Worm (Caenorhabditis elegans) whole organism, L4 larva: ENCODE measurements around the gene F13H10.1.
A peak's percentile ranks its signal among the peaks of the same experiment; 100 is the strongest.

ENCODE experiments used
- D1046.2 ChIP-seq: fragments of 200-800 bp; sonication (Bioruptor generic); IDR thresholded peaks from 2 replicates; pipeline ENCODE4 v1.3.6; 2022; ENCODE audit warnings: missing genetic modification characterization, missing compliant biosample characterization
- F37D6.2 ChIP-seq: sonication (generic microtip); optimal IDR thresholded peaks from 2 replicates; lab custom pipeline; 2016; ENCODE audit warnings: mild to moderate bottlenecking, missing genetic modification characterization, missing compliant biosample characterization
- F49E8.2 ChIP-seq: sonication (generic microtip); optimal IDR thresholded peaks from 2 replicates; lab custom pipeline; 2016; ENCODE audit warnings: missing compliant biosample characterization, mild to moderate bottlenecking, missing genetic modification characterization, borderline replicate concordance
- T20F7.1 ChIP-seq: fragments of 200-800 bp; sonication (Bioruptor generic); optimal IDR thresholded peaks from 2 replicates; lab custom pipeline; 2018; ENCODE audit warnings: mild to moderate bottlenecking, missing genetic modification characterization, missing compliant biosample characterization
- Y105C5A.15 ChIP-seq: fragments of 200-800 bp; sonication (Bioruptor generic); IDR thresholded peaks from 2 replicates; pipeline ENCODE4 v1.3.6; 2022; ENCODE audit warnings: missing genetic modification characterization, missing compliant biosample characterization
- Y48G9A.11 ChIP-seq: fragments of 200-800 bp; sonication (Bioruptor generic); IDR thresholded peaks from 2 replicates; pipeline ENCODE4 v1.3.6; 2022; ENCODE audit warnings: missing genetic modification reagents, missing genetic modification characterization, missing compliant biosample characterization
- ZK337.2 ChIP-seq: fragments of 200-800 bp; sonication (Bioruptor generic); IDR thresholded peaks from 2 replicates; pipeline ENCODE4 v1.3.6; 2022; ENCODE audit warnings: missing genetic modification reagents, missing genetic modification characterization, missing compliant biosample characterization
- ZK546.5 ChIP-seq, 2 experiments: sonication (generic microtip); optimal IDR thresholded peaks; 2 replicates each; lab custom pipeline; 2017; ENCODE audit warnings: missing biosample characterization in 2 of 2, missing genetic modification characterization in 2 of 2
- aha-1 ChIP-seq: fragments of 150-350 bp; peaks from one replicate; lab custom pipeline; 2014; ENCODE audit warnings: missing biosample characterization, missing genetic modification characterization
- attf-4 ChIP-seq: sonication (generic microtip); optimal IDR thresholded peaks from 3 replicates; lab custom pipeline; 2017; ENCODE audit warnings: missing biosample characterization, missing genetic modification characterization
- ceh-28 ChIP-seq: fragments of 150-350 bp; optimal IDR thresholded peaks from 2 replicates; lab custom pipeline; 2014; ENCODE audit warnings: missing biosample characterization, missing genetic modification reagents, missing genetic modification characterization
- ceh-32 ChIP-seq: sonication (generic microtip); optimal IDR thresholded peaks from 2 replicates; lab custom pipeline; 2016; ENCODE audit warnings: mild to moderate bottlenecking, missing genetic modification characterization, missing compliant biosample characterization; ENCODE audit not compliant: poor library complexity
- cey-2 ChIP-seq: sonication (generic microtip); optimal IDR thresholded peaks from 3 replicates; lab custom pipeline; 2017; ENCODE audit warnings: missing genetic modification characterization, mild to moderate bottlenecking, missing compliant biosample characterization, antibody characterized with exemption, borderline replicate concordance; ENCODE audit not compliant: insufficient read depth
- ctbp-1 ChIP-seq: fragments of 200-800 bp; sonication (Bioruptor generic); IDR thresholded peaks from 2 replicates; pipeline ENCODE4 v1.3.6; 2022; ENCODE audit warnings: missing genetic modification reagents, missing genetic modification characterization, missing compliant biosample characterization
- daf-16 ChIP-seq, 3 experiments: sonication (generic microtip); optimal IDR thresholded peaks; 2 replicates each; lab custom pipeline; 2016 to 2017; ENCODE audit warnings: missing genetic modification characterization in 3 of 3, missing genetic modification reagents in 3 of 3, mild to moderate bottlenecking in 2 of 3, missing compliant biosample characterization in 2 of 3, missing biosample characterization in 1 of 3, moderate library complexity in 1 of 3
- daf-19 ChIP-seq: fragments of 200-800 bp; sonication (Bioruptor generic); conservative IDR thresholded peaks from 2 replicates; pipeline ENCODE4 v1.3.6; 2022; ENCODE audit warnings: missing genetic modification characterization, missing compliant biosample characterization
- dve-1 ChIP-seq: sonication (generic microtip); optimal IDR thresholded peaks from 2 replicates; lab custom pipeline; 2017; ENCODE audit warnings: antibody characterized with exemption, mild to moderate bottlenecking, missing genetic modification characterization, missing compliant biosample characterization; ENCODE audit not compliant: insufficient read depth
- fkh-10 ChIP-seq: fragments of 150-350 bp; optimal IDR thresholded peaks from 2 replicates; lab custom pipeline; 2014; ENCODE audit warnings: missing biosample characterization, missing genetic modification reagents, missing genetic modification characterization
- hif-1 ChIP-seq, 2 experiments: sonication (generic microtip); optimal IDR thresholded peaks; 2 replicates each; lab custom pipeline; 2016 to 2017; ENCODE audit warnings: missing compliant biosample characterization in 2 of 2, missing genetic modification characterization in 2 of 2, missing genetic modification reagents in 2 of 2, missing genotype in 2 of 2, mild to moderate bottlenecking in 1 of 2
- hlh-11 ChIP-seq: fragments of 200-800 bp; sonication (Bioruptor generic); optimal IDR thresholded peaks from 2 replicates; lab custom pipeline; 2018; ENCODE audit warnings: mild to moderate bottlenecking, missing genetic modification characterization, missing compliant biosample characterization
- hlh-30 ChIP-seq: sonication (generic microtip); optimal IDR thresholded peaks from 2 replicates; lab custom pipeline; 2017; ENCODE audit warnings: antibody characterized with exemption, mild to moderate bottlenecking, missing genetic modification characterization, missing compliant biosample characterization; ENCODE audit not compliant: insufficient read depth
- jun-1 ChIP-seq: fragments of 150-350 bp; optimal IDR thresholded peaks from 2 replicates; lab custom pipeline; 2014; ENCODE audit warnings: missing biosample characterization, missing genetic modification reagents, missing genetic modification characterization
- lir-3 ChIP-seq: sonication (generic microtip); optimal IDR thresholded peaks from 2 replicates; lab custom pipeline; 2016; ENCODE audit warnings: mild to moderate bottlenecking, missing genetic modification characterization, missing compliant biosample characterization
- lsy-2 ChIP-seq, 2 experiments: fragments of 150-350 bp in 1 of 2; sonication (generic microtip) in 1 of 2; optimal IDR thresholded peaks; 2 replicates each; lab custom pipeline; 2014 to 2017; ENCODE audit warnings: missing biosample characterization in 2 of 2, missing genetic modification characterization in 2 of 2
- mep-1 ChIP-seq: fragments of 150-350 bp; sonication (generic microtip); optimal IDR thresholded peaks from 3 replicates; lab custom pipeline; 2014; ENCODE audit warnings: missing biosample characterization, missing genetic modification characterization
- mes-2 ChIP-seq: sonication (generic microtip); optimal IDR thresholded peaks from 2 replicates; lab custom pipeline; 2016; ENCODE audit warnings: missing genotype, mild to moderate bottlenecking, missing genetic modification characterization, missing compliant biosample characterization; ENCODE audit not compliant: poor library complexity, severe bottlenecking
- nhr-11 ChIP-seq: fragments of 150-350 bp; optimal IDR thresholded peaks from 2 replicates; lab custom pipeline; 2014; ENCODE audit warnings: missing biosample characterization, missing genetic modification characterization
- nhr-111 ChIP-seq: fragments of 200-800 bp; sonication (Bioruptor generic); optimal IDR thresholded peaks from 2 replicates; lab custom pipeline; 2018; ENCODE audit warnings: mild to moderate bottlenecking, missing genetic modification characterization, missing compliant biosample characterization
- nhr-28 ChIP-seq: fragments of 150-350 bp; optimal IDR thresholded peaks from 2 replicates; lab custom pipeline; 2014; ENCODE audit warnings: missing biosample characterization, missing genetic modification characterization
- nhr-77 ChIP-seq: fragments of 150-350 bp; optimal IDR thresholded peaks from 2 replicates; lab custom pipeline; 2014; ENCODE audit warnings: missing biosample characterization, missing genetic modification characterization
- php-3 ChIP-seq: fragments of 200-800 bp; sonication (Bioruptor generic); IDR thresholded peaks from 2 replicates; pipeline ENCODE4 v1.3.6; 2022; ENCODE audit warnings: missing genetic modification reagents, missing genetic modification characterization, missing compliant biosample characterization
- pqm-1 ChIP-seq: sonication (generic microtip); optimal IDR thresholded peaks from 2 replicates; lab custom pipeline; 2017; ENCODE audit warnings: missing biosample characterization, missing genetic modification characterization
- saeg-2 ChIP-seq: fragments of 200-800 bp; sonication (Bioruptor generic); IDR thresholded peaks from 2 replicates; pipeline ENCODE4 v1.3.6; 2022; ENCODE audit warnings: missing genetic modification reagents, missing genetic modification characterization, missing compliant biosample characterization
- sdz-12 ChIP-seq: fragments of 200-800 bp; sonication (Bioruptor generic); optimal IDR thresholded peaks from 2 replicates; lab custom pipeline; 2018; ENCODE audit warnings: mild to moderate bottlenecking, missing genetic modification characterization, missing compliant biosample characterization
- skn-1 ChIP-seq: fragments of 150-350 bp; optimal IDR thresholded peaks from 2 replicates; lab custom pipeline; 2014; ENCODE audit warnings: missing biosample characterization, missing genetic modification characterization
- snpc-1.2 ChIP-seq: fragments of 200-800 bp; sonication (Bioruptor generic); IDR thresholded peaks from 2 replicates; pipeline ENCODE4 v1.3.6; 2022; ENCODE audit warnings: missing genetic modification reagents, missing genetic modification characterization, missing compliant biosample characterization
- tra-1 ChIP-seq: fragments of 200-800 bp; sonication (Bioruptor generic); IDR thresholded peaks from 2 replicates; pipeline ENCODE4 v1.3.6; 2022; ENCODE audit warnings: missing genetic modification reagents, missing genetic modification characterization, missing compliant biosample characterization
- unc-39 ChIP-seq: sonication (generic microtip); optimal IDR thresholded peaks from 2 replicates; lab custom pipeline; 2017; ENCODE audit warnings: missing biosample characterization, missing genetic modification characterization
- unc-62 ChIP-seq, 3 experiments: fragments of 150-350 bp in 1 of 3; sonication (generic microtip); optimal IDR thresholded peaks in 2 of 3; peaks in 1 of 3; 1 replicate in 1 of 3; 2 replicates in 2 of 3; lab custom pipeline; 2014 to 2017; ENCODE audit warnings: missing biosample characterization in 3 of 3, missing genetic modification characterization in 3 of 3, missing genetic modification reagents in 3 of 3, missing genotype in 1 of 3
- vab-7 ChIP-seq: fragments of 200-800 bp; sonication (Bioruptor generic); IDR thresholded peaks from 2 replicates; pipeline ENCODE4 v1.3.6; 2022; ENCODE audit warnings: missing genetic modification reagents, missing genetic modification characterization, missing compliant biosample characterization
- zip-11 ChIP-seq: fragments of 200-800 bp; sonication (Bioruptor generic); IDR thresholded peaks from 2 replicates; pipeline ENCODE4 v1.3.6; 2022; ENCODE audit warnings: missing genetic modification characterization, missing compliant biosample characterization
- ztf-11 ChIP-seq: fragments of 150-350 bp; optimal IDR thresholded peaks from 2 replicates; lab custom pipeline; 2014; ENCODE audit warnings: missing biosample characterization, missing genetic modification characterization

The F13H10.1 gene

DNA sequence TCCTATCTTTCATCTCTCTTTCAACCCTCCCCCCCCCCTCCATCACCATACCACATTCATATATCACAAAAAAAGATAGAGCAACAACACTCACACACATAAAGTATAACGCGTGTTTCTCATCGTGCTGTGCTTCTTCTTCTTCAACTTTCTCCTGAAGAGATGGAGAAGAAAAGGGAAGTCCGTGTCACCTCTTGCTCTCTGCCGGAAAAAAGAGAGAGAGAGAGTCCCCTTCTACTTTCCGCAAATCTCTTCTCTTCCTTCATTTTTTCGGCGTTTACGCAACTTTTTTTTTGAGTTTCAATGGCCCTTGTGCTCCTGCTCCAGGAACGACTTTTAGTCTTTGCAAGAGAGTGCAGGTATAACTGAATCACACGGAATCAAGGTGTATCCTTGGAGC is 24.7 kb upstream of the F13H10.1 start:
- TF ChIP-seq Y105C5A.15 (GFP tag; lab: Robert Waterston, UW) (no peak), nhr-11 (tag; lab: Kevin White, UChicago) (no peak), ZK337.2 (no peak), hlh-30 (tag; lab: Kevin White, UChicago) (peak; percentile 45), mep-1 (tag; lab: Kevin White, UChicago) (peak; percentile 22), ceh-28 (tag; lab: Kevin White, UChicago) (no peak), jun-1 (tag; lab: Kevin White, UChicago) (no peak), attf-4 (no peak), lsy-2 (tag; optimal IDR thresholded peaks at IDR 0.05; lab: Kevin White, UChicago) (peak in 1 of 2 experiments; percentile 13), unc-62 (GFP tag; optimal IDR thresholded peaks at IDR 0.05 in 1 of 2; lab: Kevin White, UChicago) (peak in 1 of 2 experiments; percentile 94), unc-62 (tag; optimal IDR thresholded peaks at IDR 0.05; lab: Kevin White, UChicago) (no peak), F49E8.2 (tag; lab: Kevin White, UChicago) (no peak), fkh-10 (peak; percentile 46), skn-1 (tag; lab: Kevin White, UChicago) (no peak), pqm-1 (tag; lab: Kevin White, UChicago) (no peak), sdz-12 (GFP tag; lab: Kevin White, UChicago) (no peak), zip-11 (GFP tag; lab: Robert Waterston, UW) (no peak), tra-1 (GFP tag; lab: Robert Waterston, UW) (no peak), hif-1 (tag; optimal IDR thresholded peaks at IDR 0.05; lab: Kevin White, UChicago) (no peak), aha-1 (tag; lab: Kevin White, UChicago) (peak; percentile 25), nhr-111 (GFP tag; lab: Kevin White, UChicago) (no peak), cey-2 (tag; lab: Kevin White, UChicago) (no peak), nhr-28 (peak; percentile 2), hlh-11 (tag; lab: Kevin White, UChicago) (peak; percentile 46), mes-2 (peak; percentile 10), daf-16 (GFP tag; optimal IDR thresholded peaks at IDR 0.05; lab: Kevin White, UChicago) (no peak), daf-16 (tag; optimal IDR thresholded peaks at IDR 0.05; lab: Kevin White, UChicago) (no peak), daf-19 (no peak), unc-39 (tag; lab: Kevin White, UChicago) (no peak), ceh-32 (tag; lab: Kevin White, UChicago) (no peak), lir-3 (no peak), ctbp-1 (GFP tag; lab: Robert Waterston, UW) (peak; percentile 63; the same call in 1 of the 2 replicates), ZK546.5 (tag; optimal IDR thresholded peaks at IDR 0.05; lab: Kevin White, UChicago) (no peak), Y48G9A.11 (GFP tag; lab: Robert Waterston, UW) (no peak), nhr-77 (tag; lab: Kevin White, UChicago) (no peak), snpc-1.2 (GFP tag; lab: Robert Waterston, UW) (no peak)

DNA sequence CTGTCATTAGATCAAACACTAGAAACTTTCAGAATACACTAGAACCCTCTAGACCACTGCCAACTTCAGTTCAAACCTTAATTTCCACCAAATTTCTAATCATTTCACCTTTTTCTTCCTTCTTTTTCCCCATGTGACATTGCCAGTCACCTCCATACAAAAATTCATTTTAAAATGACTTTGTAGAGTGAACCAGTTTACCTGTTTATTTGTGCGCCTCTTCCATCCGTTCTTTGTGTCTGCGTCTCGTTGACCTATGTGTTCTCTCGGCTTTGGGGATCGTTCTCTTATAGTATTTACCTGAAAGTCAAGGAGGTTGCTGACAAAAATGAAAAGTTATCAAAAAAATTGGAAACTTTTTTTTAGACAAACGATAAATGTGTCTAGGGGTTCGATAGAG is 23.7 kb upstream of the F13H10.1 start:
- TF ChIP-seq daf-16 (GFP tag; optimal IDR thresholded peaks at IDR 0.05; lab: Kevin White, UChicago): no peak
- TF ChIP-seq daf-16 (tag; optimal IDR thresholded peaks at IDR 0.05; lab: Kevin White, UChicago): peak; percentile 22
- peak; percentile 4 for TF ChIP-seq hlh-30 (tag; lab: Kevin White, UChicago)
- no peak for TF ChIP-seq dve-1

DNA sequence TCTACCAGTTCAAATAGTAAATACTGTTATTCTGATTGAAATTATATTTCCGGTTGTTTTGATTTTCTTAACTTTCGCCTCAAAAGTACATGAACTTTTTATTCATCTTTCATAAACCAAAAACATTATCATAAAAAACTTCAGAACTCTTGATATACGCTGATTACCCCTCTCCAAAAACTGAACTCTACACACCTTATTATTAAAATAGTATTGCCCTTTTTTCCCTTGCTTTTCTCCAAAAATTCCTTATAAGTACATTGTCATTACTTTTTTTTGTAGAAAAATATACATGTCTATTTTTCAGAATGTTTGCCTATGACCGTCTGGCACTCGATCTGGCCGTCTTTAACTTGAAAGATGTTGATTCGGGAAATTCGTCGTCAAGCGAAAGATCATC is 22.6 kb upstream of the F13H10.1 start, which contains the start of gene Y43E12A.2:
TSS of gene Y43E12A.2 (plus strand) at position 301 of the 400 bp plus-strand sequence.
- no peak for TF ChIP-seq vab-7 (GFP tag; lab: Robert Waterston, UW)
- TF ChIP-seq hif-1 (tag; optimal IDR thresholded peaks at IDR 0.05; lab: Kevin White, UChicago): no peak
- no peak for TF ChIP-seq mep-1 (tag; lab: Kevin White, UChicago)
- TF ChIP-seq T20F7.1 (GFP tag; lab: Kevin White, UChicago): no peak
- TF ChIP-seq F37D6.2 (tag; lab: Kevin White, UChicago): no peak
- TF ChIP-seq ztf-11: no peak
- TF ChIP-seq php-3 (GFP tag; lab: Robert Waterston, UW): no peak
- TF ChIP-seq ctbp-1 (GFP tag; lab: Robert Waterston, UW): no peak
- no peak for TF ChIP-seq D1046.2 (GFP tag; lab: Robert Waterston, UW)
- no peak for TF ChIP-seq saeg-2
